Fruit fly (Drosophila melanogaster) whole organism, wandering third instar larva: ENCODE measurements around the gene CG17108.

Source experiments
- Abd-B ChIP-seq: fragments of >200 bp; optimal IDR thresholded peaks from 2 replicates; lab custom pipeline; 2017; ENCODE audit warnings: missing biosample characterization, missing genetic modification characterization
- CG32264 ChIP-seq: fragments of 200-800 bp; sonication (Bioruptor generic); optimal IDR thresholded peaks from 2 replicates; lab custom pipeline; 2016; ENCODE audit warnings: missing biosample characterization, missing genetic modification characterization
- CrebA ChIP-seq: fragments of 200-800 bp; sonication (Bioruptor generic); optimal IDR thresholded peaks from 2 replicates; lab custom pipeline; 2016; ENCODE audit warnings: missing biosample characterization, mild to moderate bottlenecking, missing genetic modification characterization, borderline replicate concordance
- Dfd ChIP-seq: fragments of >200 bp; optimal IDR thresholded peaks from 2 replicates; lab custom pipeline; 2017; ENCODE audit warnings: missing biosample characterization, missing genetic modification characterization
- Dif ChIP-seq: fragments of 200-275, 200-300 bp; sonication (Bioruptor generic); optimal IDR thresholded peaks from 2 replicates; lab custom pipeline; 2018; ENCODE audit warnings: missing biosample characterization, missing genetic modification characterization; ENCODE audit not compliant: partially characterized antibody
- GATAd ChIP-seq: sonication (Bioruptor generic); optimal IDR thresholded peaks from 2 replicates; lab custom pipeline; 2016; ENCODE audit warnings: missing biosample characterization, missing genetic modification characterization
- HLH106 ChIP-seq: fragments of 200-800 bp; optimal IDR thresholded peaks from 3 replicates; lab custom pipeline; 2019; ENCODE audit warnings: missing biosample characterization, mild to moderate bottlenecking, missing genetic modification characterization, moderate library complexity
- Hnf4 ChIP-seq: fragments of 200-800 bp; sonication (Bioruptor generic); optimal IDR thresholded peaks from 2 replicates; lab custom pipeline; 2016; ENCODE audit warnings: missing biosample characterization, mild to moderate bottlenecking, missing genetic modification characterization
- Hr78 ChIP-seq: fragments of >200 bp; optimal IDR thresholded peaks from 2 replicates; lab custom pipeline; 2017; ENCODE audit warnings: missing biosample characterization, missing genetic modification characterization
- Hr83 ChIP-seq: fragments of 200-300 bp; sonication (Bioruptor generic); optimal IDR thresholded peaks from 2 replicates; lab custom pipeline; 2016; ENCODE audit warnings: missing biosample characterization, mild to moderate bottlenecking, missing genetic modification characterization, moderate library complexity; ENCODE audit not compliant: poor library complexity, severe bottlenecking
- Mio ChIP-seq: sonication (Bioruptor generic); optimal IDR thresholded peaks from 2 replicates; lab custom pipeline; 2016; ENCODE audit warnings: missing biosample characterization, missing genetic modification characterization
- Myc ChIP-seq: fragments of >200 bp; optimal IDR thresholded peaks from 2 replicates; lab custom pipeline; 2017
- N ChIP-seq: fragments of >200 bp; optimal IDR thresholded peaks from 2 replicates; lab custom pipeline; 2018; ENCODE audit warnings: missing biosample characterization, missing external identifiers, missing genetic modification characterization
- OdsH ChIP-seq: fragments of 200-800 bp; sonication (Bioruptor generic); optimal IDR thresholded peaks from 2 replicates; lab custom pipeline; 2016; ENCODE audit warnings: missing biosample characterization, mild to moderate bottlenecking, missing genetic modification characterization
- Sp1 ChIP-seq: fragments of 200-800 bp; sonication (Bioruptor generic); optimal IDR thresholded peaks from 3 replicates; lab custom pipeline; 2019; ENCODE audit warnings: missing biosample characterization, mild to moderate bottlenecking, missing genetic modification characterization, moderate library complexity
- Vsx2 ChIP-seq: fragments of 200-300, 225-300 bp; sonication (Bioruptor generic); optimal IDR thresholded peaks from 2 replicates; lab custom pipeline; 2018; ENCODE audit warnings: missing biosample characterization, missing genetic modification characterization; ENCODE audit not compliant: partially characterized antibody
- br ChIP-seq: fragments of 200-800 bp; sonication (Bioruptor generic); optimal IDR thresholded peaks from 2 replicates; lab custom pipeline; 2016; ENCODE audit warnings: missing biosample characterization, missing genetic modification characterization
- dmrt93B ChIP-seq: fragments of 200-800 bp; sonication (Bioruptor generic); optimal IDR thresholded peaks from 2 replicates; lab custom pipeline; 2018; ENCODE audit warnings: missing biosample characterization, mild to moderate bottlenecking, missing genetic modification characterization
- dsf ChIP-seq: sonication (Bioruptor generic); optimal IDR thresholded peaks from 2 replicates; lab custom pipeline; 2016; ENCODE audit warnings: missing biosample characterization, missing genetic modification characterization, borderline replicate concordance
- ey ChIP-seq: fragments of 200-800 bp; sonication (Bioruptor generic); optimal IDR thresholded peaks from 2 replicates; lab custom pipeline; 2016; ENCODE audit warnings: missing biosample characterization, missing genetic modification characterization
- foxo ChIP-seq, 2 experiments: fragments of 200-800 bp; sonication (Bioruptor generic); optimal IDR thresholded peaks; 2 replicates in 1 of 2; 3 replicates in 1 of 2; lab custom pipeline; 2016 to 2017; ENCODE audit warnings: missing biosample characterization in 2 of 2, missing genetic modification characterization in 2 of 2
- fru ChIP-seq: fragments of 200-800 bp; sonication (Bioruptor generic); optimal IDR thresholded peaks from 3 replicates; lab custom pipeline; 2016; ENCODE audit warnings: missing biosample characterization, mild to moderate bottlenecking, missing genetic modification characterization
- h ChIP-seq: fragments of 200-800 bp; sonication (Bioruptor generic); optimal IDR thresholded peaks from 3 replicates; lab custom pipeline; 2016; ENCODE audit warnings: missing biosample characterization, mild to moderate bottlenecking, missing genetic modification characterization
- jim ChIP-seq: fragments of 175-275, 200-325 bp; sonication (Bioruptor generic); optimal IDR thresholded peaks from 2 replicates; lab custom pipeline; 2016; ENCODE audit warnings: missing biosample characterization, mild to moderate bottlenecking, missing genetic modification characterization
- lola ChIP-seq: fragments of >200 bp; optimal IDR thresholded peaks from 2 replicates; lab custom pipeline; 2017; ENCODE audit warnings: missing biosample characterization, missing genetic modification characterization
- pan ChIP-seq: fragments of >200 bp; optimal IDR thresholded peaks from 2 replicates; lab custom pipeline; 2017
- psq ChIP-seq: fragments of 200-800 bp; sonication (Bioruptor generic); optimal IDR thresholded peaks from 3 replicates; lab custom pipeline; 2017; ENCODE audit warnings: missing biosample characterization, mild to moderate bottlenecking, missing genetic modification characterization, moderate library complexity
- rgr ChIP-seq: fragments of 200-800 bp; sonication (Bioruptor generic); optimal IDR thresholded peaks from 3 replicates; lab custom pipeline; 2016; ENCODE audit warnings: missing biosample characterization, mild to moderate bottlenecking, missing genetic modification characterization
- sage ChIP-seq: fragments of 200-800 bp; sonication (Bioruptor generic); optimal IDR thresholded peaks from 2 replicates; lab custom pipeline; 2016; ENCODE audit warnings: missing biosample characterization, mild to moderate bottlenecking, missing genetic modification characterization
- sv ChIP-seq: fragments of 200-800 bp; sonication (Bioruptor generic); optimal IDR thresholded peaks from 3 replicates; lab custom pipeline; 2016; ENCODE audit warnings: missing biosample characterization, missing genetic modification characterization
- usp ChIP-seq: fragments of >200 bp; optimal IDR thresholded peaks from 2 replicates; lab custom pipeline; 2017; ENCODE audit warnings: missing biosample characterization, missing genetic modification characterization
- woc ChIP-seq: sonication (Bioruptor generic); optimal IDR thresholded peaks from 2 replicates; lab custom pipeline; 2016; ENCODE audit warnings: missing biosample characterization, mild to moderate bottlenecking, missing genetic modification characterization

Gene CG17108

DNA sequence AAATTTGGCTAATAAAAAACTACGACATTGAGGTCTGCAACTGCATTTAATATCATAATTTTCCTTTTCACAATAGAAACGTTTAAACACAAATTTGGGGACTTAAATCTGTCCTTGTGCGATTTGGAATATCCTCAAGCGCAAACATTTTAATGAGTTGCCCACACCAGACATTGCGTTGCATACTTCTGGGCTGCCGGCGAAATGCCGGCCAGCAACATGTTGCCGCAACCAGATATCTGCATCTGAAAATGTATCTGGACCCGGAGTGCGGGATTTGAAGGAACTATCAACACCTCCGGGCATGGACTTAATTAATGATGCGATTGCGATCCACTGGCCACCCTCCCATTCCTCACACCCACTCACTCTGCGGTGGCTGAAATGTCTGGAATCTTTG is 39.4 kb downstream of the CG17108 start:
- TF ChIP-seq GATAd (GFP tag; lab: Kevin White, UChicago) (no peak), Dfd (GFP tag; lab: Kevin White, UChicago) (no peak), CG32264 (GFP tag; lab: Kevin White, UChicago) (no peak), pan (lab: Kevin White, UChicago) (no peak), rgr (GFP tag; lab: Kevin White, UChicago) (no peak), br (GFP tag; lab: Kevin White, UChicago) (no peak), usp (GFP tag; lab: Kevin White, UChicago) (no peak), N (GFP tag; lab: Kevin White, UChicago) (no peak), psq (GFP tag; lab: Kevin White, UChicago) (no peak), fru (GFP tag; lab: Kevin White, UChicago) (no peak), Myc (lab: Kevin White, UChicago) (no peak), Mio (GFP tag; lab: Kevin White, UChicago) (no peak), h (GFP tag; lab: Kevin White, UChicago) (no peak), Vsx2 (GFP tag; lab: Kevin White, UChicago) (no peak), Hnf4 (no peak), OdsH (GFP tag; lab: Kevin White, UChicago) (no peak)
- TF ChIP-seq, all 38 proteins: peak for 0

DNA sequence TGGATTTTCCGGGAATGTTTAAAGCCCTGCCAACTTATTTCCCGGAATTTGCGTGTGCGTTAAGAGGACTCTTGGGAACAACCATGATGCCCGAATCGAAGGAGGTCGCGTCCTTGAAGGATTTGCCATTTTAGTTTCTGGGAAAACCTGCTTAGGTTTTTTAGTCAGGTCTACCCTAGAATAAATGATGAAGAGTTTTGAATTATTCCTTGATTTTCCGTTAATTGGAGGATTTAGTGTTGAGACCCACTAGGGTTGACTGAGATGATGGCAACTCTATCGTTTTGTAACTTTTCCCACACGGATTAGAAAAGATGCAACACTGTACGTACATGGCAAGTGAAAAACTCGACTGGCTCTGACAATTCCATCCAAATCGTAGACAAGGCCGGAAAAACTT is 42.6 kb downstream of the CG17108 start, which contains the start of gene dbf:
TSS of gene dbf (plus strand) at position 301 of the 400 bp plus-strand sequence.
- TF ChIP-seq HLH106 (tag; lab: Kevin White, UChicago) (no peak), N (GFP tag; lab: Kevin White, UChicago) (no peak), Sp1 (GFP tag; lab: Kevin White, UChicago) (no peak), fru (GFP tag; lab: Kevin White, UChicago) (no peak), Hr78 (GFP tag; lab: Kevin White, UChicago) (no peak), ey (GFP tag; lab: Kevin White, UChicago) (no peak)

DNA sequence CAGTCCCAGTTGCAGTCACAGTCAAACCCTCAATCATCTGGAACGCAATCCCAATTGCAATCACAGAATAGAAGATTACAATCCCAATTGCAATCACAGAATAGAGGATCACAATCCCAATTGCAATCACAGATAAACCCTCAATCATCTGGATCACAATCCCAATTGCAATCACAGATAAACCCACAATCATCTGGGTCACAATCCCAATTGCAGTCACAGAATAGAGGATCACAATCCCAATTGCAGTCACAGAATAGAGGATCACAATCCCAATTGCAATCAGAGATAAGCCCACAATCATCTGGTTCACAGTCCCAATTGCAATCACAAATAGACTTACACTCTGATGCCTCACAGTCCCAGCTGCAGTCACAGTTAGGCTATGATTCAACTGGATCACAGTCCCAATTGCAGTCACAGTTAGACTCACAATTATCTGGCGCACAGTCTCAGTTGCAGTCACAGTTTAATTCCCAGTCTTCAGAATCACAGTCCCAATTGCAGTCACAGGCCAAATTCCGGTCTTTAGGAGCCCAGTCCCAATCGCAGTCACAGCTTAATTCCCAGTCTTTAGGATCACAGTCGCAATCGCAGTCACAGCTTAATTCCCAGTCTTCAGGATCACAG is 46.1 kb downstream of the CG17108 start:
- TF ChIP-seq rgr (GFP tag; lab: Kevin White, UChicago): no peak
- no peak for TF ChIP-seq Hnf4
- TF ChIP-seq Sp1 (GFP tag; lab: Kevin White, UChicago): no peak
- TF ChIP-seq sage: no peak
- TF ChIP-seq usp (GFP tag; lab: Kevin White, UChicago): no peak
- no peak for TF ChIP-seq Hr78 (GFP tag; lab: Kevin White, UChicago)

DNA sequence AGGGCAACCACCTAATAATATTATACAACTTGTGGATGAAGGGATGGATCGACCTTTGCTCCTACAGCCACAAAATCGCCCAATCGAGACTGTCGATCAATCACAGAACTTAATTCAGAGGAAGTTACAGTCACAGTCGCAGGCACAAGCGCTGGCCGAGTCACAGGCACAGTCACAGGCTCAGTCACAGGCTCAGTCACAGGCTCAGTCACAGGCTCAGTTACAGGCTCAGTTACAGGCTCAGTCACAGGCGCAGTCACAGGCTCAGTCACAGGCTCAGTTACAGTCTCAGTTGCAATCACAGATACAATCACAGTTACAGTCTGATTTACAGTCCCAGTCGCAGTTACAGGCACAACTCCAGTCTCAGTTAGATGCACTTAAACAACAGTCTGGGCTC is 47.2 kb downstream of the CG17108 start:
- TF ChIP-seq Myc (lab: Kevin White, UChicago) (no peak), GATAd (GFP tag; lab: Kevin White, UChicago) (no peak), woc (GFP tag; lab: Kevin White, UChicago) (no peak), dmrt93B (GFP tag; lab: Kevin White, UChicago) (no peak), CrebA (no peak), CG32264 (GFP tag; lab: Kevin White, UChicago) (no peak), sage (no peak), pan (lab: Kevin White, UChicago) (no peak), Hnf4 (no peak), usp (GFP tag; lab: Kevin White, UChicago) (no peak)

DNA sequence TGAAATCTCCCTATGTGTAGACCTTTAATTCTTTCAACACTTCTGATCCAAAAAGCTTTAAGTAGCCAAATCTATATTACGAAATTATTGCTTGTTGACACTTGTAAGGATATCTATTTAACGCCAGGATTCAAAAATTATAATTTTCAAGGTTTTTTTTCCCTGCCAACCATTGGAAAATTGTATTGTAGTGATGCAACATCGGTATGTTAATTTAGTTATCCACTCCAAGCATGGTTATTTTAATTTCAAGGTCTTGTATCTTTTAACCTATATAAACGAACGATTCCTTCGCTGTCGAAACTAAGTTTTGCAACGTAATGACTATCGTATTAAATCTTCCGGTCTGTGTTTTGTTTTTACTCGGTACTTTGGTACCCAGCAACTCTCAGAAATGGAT is 47.8 kb downstream of the CG17108 start, which contains the start of gene CG17097:
TSS of gene CG17097 (plus strand) at position 301 of the 400 bp plus-strand sequence.
- TF ChIP-seq Vsx2 (GFP tag; lab: Kevin White, UChicago) (no peak), Dif (GFP tag; lab: Kevin White, UChicago) (no peak), rgr (GFP tag; lab: Kevin White, UChicago) (no peak), jim (GFP tag; lab: Kevin White, UChicago) (no peak)

DNA sequence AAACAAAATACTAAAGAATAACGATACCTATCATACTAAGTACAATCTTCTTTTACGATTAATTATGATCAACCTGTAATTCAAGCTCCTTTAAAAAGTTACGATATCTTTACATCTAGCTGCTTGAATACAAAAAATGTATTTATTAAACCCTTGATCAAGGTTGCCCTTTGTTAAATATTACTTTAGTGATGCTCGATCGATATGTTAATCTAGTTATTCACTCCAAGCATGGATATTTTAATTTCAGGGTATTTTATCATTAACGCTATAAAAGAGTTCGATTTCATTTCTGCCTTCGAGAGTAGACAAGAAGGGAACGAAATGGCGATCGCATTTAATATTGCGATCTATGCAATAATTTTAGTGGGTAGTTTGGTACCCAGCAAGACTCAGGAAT is 50.2 kb downstream of the CG17108 start, which contains the start of gene CG18284:
TSS of gene CG18284 (plus strand) at position 301 of the 400 bp plus-strand sequence.
- TF ChIP-seq foxo (GFP tag; optimal IDR thresholded peaks at IDR 0.05; lab: Kevin White, UChicago) (no peak), dsf (no peak), sv (GFP tag; lab: Kevin White, UChicago) (no peak), Mio (GFP tag; lab: Kevin White, UChicago) (no peak), sage (no peak), ey (GFP tag; lab: Kevin White, UChicago) (no peak), CG32264 (GFP tag; lab: Kevin White, UChicago) (no peak), jim (GFP tag; lab: Kevin White, UChicago) (no peak), woc (GFP tag; lab: Kevin White, UChicago) (no peak), br (GFP tag; lab: Kevin White, UChicago) (no peak), lola (no peak), Hr83 (GFP tag; lab: Kevin White, UChicago) (no peak), Abd-B (GFP tag; lab: Kevin White, UChicago) (no peak), Hnf4 (no peak), rgr (GFP tag; lab: Kevin White, UChicago) (no peak), Hr78 (GFP tag; lab: Kevin White, UChicago) (no peak), CrebA (no peak), Vsx2 (GFP tag; lab: Kevin White, UChicago) (no peak), Dfd (GFP tag; lab: Kevin White, UChicago) (no peak), pan (lab: Kevin White, UChicago) (no peak)
